Worm (Caenorhabditis elegans) whole organism, midembryonic: Measurements from ENCODE around the gene Y40H7A.4.

Source experiments
- T22C8.4 ChIP-seq: fragments of 200-800 bp; sonication (Bioruptor generic); IDR thresholded peaks from 2 replicates; pipeline ENCODE4 v1.3.6; 2022; ENCODE audit warnings: missing genetic modification characterization, missing compliant biosample characterization
- cog-1 ChIP-seq: sonication (generic microtip); optimal IDR thresholded peaks from 2 replicates; lab custom pipeline; 2016; ENCODE audit warnings: missing genetic modification characterization, missing compliant biosample characterization
- flt-1 ChIP-seq: fragments of 200-800 bp; sonication (Bioruptor generic); IDR thresholded peaks from 2 replicates; pipeline ENCODE4 v1.3.6; 2022; ENCODE audit warnings: missing genetic modification characterization, missing compliant biosample characterization
- klf-2 ChIP-seq: fragments of 200-800 bp; sonication (Bioruptor generic); conservative IDR thresholded peaks from 2 replicates; pipeline ENCODE4 v1.3.6; 2022; ENCODE audit warnings: missing genetic modification reagents, missing genetic modification characterization, missing compliant biosample characterization
- med-1 ChIP-seq: sonication (generic microtip); optimal IDR thresholded peaks from 2 replicates; lab custom pipeline; 2017; ENCODE audit warnings: missing genetic modification characterization, mild to moderate bottlenecking, missing compliant biosample characterization, antibody characterized with exemption, missing genetic modification reagents; ENCODE audit not compliant: insufficient read depth
- ref-1 ChIP-seq: fragments of 200-800 bp; sonication (Bioruptor generic); conservative IDR thresholded peaks from 2 replicates; pipeline ENCODE4 v1.3.6; 2022; ENCODE audit warnings: missing genetic modification reagents, missing genetic modification characterization, missing compliant biosample characterization
- tab-1 ChIP-seq: fragments of 200-800 bp; sonication (Bioruptor generic); IDR thresholded peaks from 2 replicates; pipeline ENCODE4 v1.3.6; 2022; ENCODE audit warnings: missing genetic modification characterization, missing compliant biosample characterization
- ztf-23 ChIP-seq: fragments of 200-800 bp; sonication (Bioruptor generic); IDR thresholded peaks from 2 replicates; pipeline ENCODE4 v1.3.6; 2022; ENCODE audit warnings: missing genetic modification reagents, missing genetic modification characterization, missing compliant biosample characterization
- ztf-29 ChIP-seq: fragments of 200-800 bp; sonication (Bioruptor generic); IDR thresholded peaks from 2 replicates; pipeline ENCODE4 v1.3.6; 2022; ENCODE audit warnings: missing genetic modification reagents, missing genetic modification characterization, missing compliant biosample characterization

Gene Y40H7A.4

DNA sequence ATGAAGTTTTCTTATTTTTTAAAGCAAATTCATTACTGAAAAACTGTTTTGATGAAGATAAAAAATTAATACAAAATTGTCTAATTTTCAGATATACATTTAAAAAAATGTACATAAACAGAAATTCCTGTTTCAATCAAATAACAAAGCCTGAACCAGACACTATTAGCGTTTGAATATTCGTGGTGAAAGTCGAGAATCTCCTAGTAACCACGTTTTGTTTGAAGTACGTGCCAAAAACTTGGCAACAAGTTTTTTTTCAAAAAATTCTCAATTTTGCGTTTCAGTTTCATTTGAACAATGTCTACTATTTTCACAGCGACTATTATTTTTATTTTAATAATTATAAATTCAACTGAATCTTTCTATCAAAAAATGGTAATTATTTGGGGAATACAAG lies 52.5 kb downstream of the Y40H7A.4 start, which contains the start of gene M199.7:
M199.7 (plus strand) TSS at position 301 of the 400 bp plus-strand sequence.
- TF ChIP-seq tab-1 (GFP tag; lab: Robert Waterston, UW) (no peak), klf-2 (no peak), ref-1 (GFP tag; lab: Robert Waterston, UW) (no peak), ztf-23 (GFP tag; lab: Robert Waterston, UW) (no peak)

DNA sequence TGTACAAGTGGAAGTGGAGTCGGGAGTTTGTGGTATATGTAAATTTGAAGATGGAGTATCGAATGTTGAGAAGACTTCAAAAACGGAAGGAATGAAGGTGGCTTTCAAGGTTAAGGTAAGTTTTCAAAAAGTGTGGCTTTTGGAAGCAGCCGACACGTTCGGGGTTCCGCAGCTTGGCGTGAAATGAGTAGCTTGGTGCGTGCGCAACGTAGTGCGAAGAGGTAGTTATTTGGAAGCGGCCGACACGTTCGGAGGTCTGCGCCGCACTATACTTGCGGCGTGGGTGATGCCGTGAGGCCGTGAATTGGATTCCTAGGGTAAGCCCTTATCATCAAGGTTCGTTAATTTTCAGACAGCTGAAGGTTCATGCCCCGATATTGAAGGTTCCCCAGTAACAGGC lies 54.6 kb downstream of the Y40H7A.4 start, which contains the start of gene clec-189:
clec-189 (plus strand) TSS at position 92 of the 400 bp plus-strand sequence.
- TF ChIP-seq ztf-29 (GFP tag; lab: Robert Waterston, UW) (no peak), cog-1 (tag; lab: Kevin White, UChicago) (no peak), tab-1 (GFP tag; lab: Robert Waterston, UW) (no peak), flt-1 (no peak), ref-1 (GFP tag; lab: Robert Waterston, UW) (no peak), klf-2 (no peak), T22C8.4 (no peak), ztf-23 (GFP tag; lab: Robert Waterston, UW) (no peak), med-1 (no peak)

DNA sequence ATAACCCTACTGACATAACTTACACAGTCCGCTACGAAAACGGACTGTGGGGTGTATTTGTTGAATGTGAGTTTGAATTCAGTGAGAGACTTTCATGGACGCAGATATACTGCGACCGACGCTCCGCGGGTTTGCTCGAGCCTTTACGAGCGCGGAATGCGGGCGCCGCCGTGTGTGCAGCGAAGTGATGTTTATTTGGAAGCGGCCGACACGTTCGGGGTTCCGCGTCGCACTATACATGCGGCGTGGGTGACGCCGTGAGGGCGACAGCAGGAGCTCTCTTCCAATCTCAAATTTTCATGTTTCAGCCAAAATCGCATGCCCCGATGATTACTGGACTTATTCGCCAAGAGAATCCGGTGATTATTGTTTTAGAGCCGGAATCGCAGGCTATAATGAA lies 56.1 kb downstream of the Y40H7A.4 start:
- TF ChIP-seq med-1 (no peak), flt-1 (no peak), T22C8.4 (no peak), klf-2 (no peak)

DNA sequence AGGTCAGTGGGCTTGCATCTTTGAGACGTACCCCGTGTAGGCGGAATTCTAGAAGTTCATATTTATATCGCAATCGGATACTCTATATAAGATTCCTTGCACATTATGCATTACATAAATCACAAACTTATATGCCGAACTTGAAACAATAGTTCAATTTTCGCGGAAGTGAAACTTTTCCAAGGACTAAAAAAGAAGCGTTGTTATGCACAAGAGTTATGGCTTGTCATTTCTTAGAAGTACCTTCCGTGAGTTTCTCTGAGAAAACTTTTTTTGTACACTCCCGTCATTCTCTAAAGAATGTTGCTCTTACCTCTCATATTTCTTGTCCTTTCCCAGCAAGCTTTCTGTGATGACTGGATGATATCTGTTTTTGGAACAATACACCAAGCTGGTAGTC lies 56.9 kb downstream of the Y40H7A.4 start, which contains the start of gene M199.136:
M199.136 (plus strand) TSS at position 301 of the 400 bp plus-strand sequence.
- TF ChIP-seq ztf-29 (GFP tag; lab: Robert Waterston, UW) (no peak), klf-2 (no peak)
